Fruit fly (Drosophila melanogaster): ENCODE data around the gene CG15219.

CG15219 gene

dm6 chr2L:22105412-22105811 lies at the start of gene CG15219:
CG15219 (minus strand) TSS chr2L:22105512.
- no peak for TF ChIP-seq zfh2 (GFP tag; optimal IDR thresholded peaks at IDR 0.05)
- TF ChIP-seq CG18599 (GFP tag; optimal IDR thresholded peaks at IDR 0.05), result no peak

dm6 chr2L:22153246-22153645 lies 47.9 kb upstream of the CG15219 start:
- TF ChIP-seq CG4617 (GFP tag; optimal IDR thresholded peaks at IDR 0.05; ENCODE audit: borderline replicate concordance) (no peak), pzg (GFP tag; optimal IDR thresholded peaks at IDR 0.05) (peak; percentile 21), ewg (GFP tag; optimal IDR thresholded peaks at IDR 0.05) (peak; percentile 71), CG6254 (GFP tag; optimal IDR thresholded peaks at IDR 0.05) (peak; percentile 95), CG13894 (tag; optimal IDR thresholded peaks at IDR 0.05) (peak; percentile 19), Taf1 (GFP tag; IDR thresholded peaks at IDR 0.05) (no peak), sna (GFP tag; IDR thresholded peaks at IDR 0.05; ENCODE audit: partially characterized antibody) (no peak), Ptx1 (GFP tag; IDR thresholded peaks at IDR 0.05) (no peak), Ets65A (GFP tag) (peak; percentile 2), onecut (GFP tag; IDR thresholded peaks at IDR 0.05) (peak; percentile 65), CG6175 (GFP tag; IDR thresholded peaks at IDR 0.05) (no peak), H2.0 (GFP tag; IDR thresholded peaks at IDR 0.05) (no peak), scrt (GFP tag; optimal IDR thresholded peaks at IDR 0.05) (peak; percentile 97), chinmo (GFP tag; IDR thresholded peaks at IDR 0.05; ENCODE audit: partially characterized antibody) (0 out of 4 replicates have a peak, but pooled peaks have one; percentile 25), D19A (tag; optimal IDR thresholded peaks at IDR 0.05) (peak; percentile 52), CG16779 (GFP tag; IDR thresholded peaks at IDR 0.05) (peak; percentile 46; the same call in 1 of the 2 replicates), cad (GFP tag; optimal IDR thresholded peaks at IDR 0.05) (peak; percentile 11), CG2199 (GFP tag; IDR thresholded peaks at IDR 0.05) (0 out of 3 replicates have a peak, but pooled peaks have one; percentile 36), gsb-n (tag; optimal IDR thresholded peaks at IDR 0.05) (no peak), Med (GFP tag) (peak; percentile 20), Drgx (GFP tag; IDR thresholded peaks at IDR 0.05) (0 out of 2 replicates have a peak, but pooled peaks have one; percentile 29), CG8290 (GFP tag; optimal IDR thresholded peaks at IDR 0.05) (no peak), CG8290 (tag; optimal IDR thresholded peaks at IDR 0.05) (peak in 1 of 2 experiments; percentile 1), CoRest (tag; optimal IDR thresholded peaks at IDR 0.05) (no peak)

- TF ChIP-seq sens (GFP tag) (peak; percentile 45), zen (tag; optimal IDR thresholded peaks at IDR 0.05) (peak; percentile 90), vvl (GFP tag; IDR thresholded peaks at IDR 0.05) (no peak), cad (GFP tag; optimal IDR thresholded peaks at IDR 0.05) (peak; percentile 43)
Observed at dm6 chr2L:22151323-22151722, 46.0 kb upstream of the CG15219 start, which contains the start of gene dunk. dunk (plus strand) TSS chr2L:22151623.

- TF ChIP-seq Meics (GFP tag; optimal IDR thresholded peaks at IDR 0.05) (no peak), eve (GFP tag; optimal IDR thresholded peaks at IDR 0.05) (peak in 1 of 2 experiments; percentile 40), CG3163 (GFP tag; optimal IDR thresholded peaks at IDR 0.05) (peak; percentile 93), Dbx (GFP tag; IDR thresholded peaks at IDR 0.05) (no peak), run (tag; optimal IDR thresholded peaks at IDR 0.05) (no peak), CG4707 (GFP tag; optimal IDR thresholded peaks at IDR 0.05) (no peak), cg (GFP tag; optimal IDR thresholded peaks at IDR 0.05) (peak; percentile 75), chinmo (GFP tag; IDR thresholded peaks at IDR 0.05; ENCODE audit: partially characterized antibody) (0 out of 4 replicates have a peak, but pooled peaks have one; percentile 54), pros (GFP tag; optimal IDR thresholded peaks at IDR 0.05) (peak; percentile 45), Trl (optimal IDR thresholded peaks at IDR 0.05) (peak; percentile 53 to 54), Trl (GFP tag; optimal IDR thresholded peaks at IDR 0.05) (no peak), CG13287 (GFP tag; IDR thresholded peaks at IDR 0.05; ENCODE audit: partially characterized antibody) (no peak), CG6765 (GFP tag; optimal IDR thresholded peaks at IDR 0.05) (peak; percentile 10), CG7963 (GFP tag; IDR thresholded peaks at IDR 0.05; ENCODE audit: partially characterized antibody) (no peak), Pdp1 (GFP tag; optimal IDR thresholded peaks at IDR 0.05) (peak in 1 of 2 experiments; percentile 89), CG34224 (GFP tag; IDR thresholded peaks at IDR 0.05; ENCODE audit: partially characterized antibody) (0 out of 3 replicates have a peak, but pooled peaks have one; percentile 34)
Observed at dm6 chr2L:22148713-22149112, 43.4 kb upstream of the CG15219 start.
